Worm (Caenorhabditis elegans): Measurements from ENCODE around the gene egl-26.
"Not testable (repeated sequence)": the region's sequence is repeated elsewhere in the genome, so short reads cannot be mapped to it uniquely, and the experiment has no call there.

The egl-26 gene

DNA sequence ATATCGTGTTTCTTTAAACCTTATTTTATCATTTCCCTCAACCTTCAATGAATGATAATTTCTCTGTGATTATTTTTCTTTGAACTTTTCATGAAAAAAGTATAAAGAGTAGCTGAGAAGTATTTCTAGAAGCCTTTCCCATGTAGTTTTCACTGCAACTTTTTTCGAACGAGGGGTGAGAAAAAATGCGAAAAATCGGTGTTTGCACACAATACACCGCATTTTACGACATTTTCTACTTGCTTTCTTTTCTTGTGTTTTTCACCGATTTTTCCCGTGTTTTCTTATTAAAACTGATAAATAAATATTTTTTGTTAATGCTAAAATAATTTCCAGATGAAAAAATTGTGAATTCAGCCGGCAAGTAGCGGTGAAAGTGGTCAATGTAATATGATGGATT is 29.4 kb downstream of the egl-26 start, which contains the start of gene C50D2.10:
C50D2.10 (plus strand) TSS at position 245 of the 400 bp plus-strand sequence.
- TF ChIP-seq nhr-129 (tag; optimal IDR thresholded peaks at IDR 0.05); ama-1 (optimal IDR thresholded peaks at IDR 0.05); peb-1 (tag; optimal IDR thresholded peaks at IDR 0.05): not testable (repeated sequence)

DNA sequence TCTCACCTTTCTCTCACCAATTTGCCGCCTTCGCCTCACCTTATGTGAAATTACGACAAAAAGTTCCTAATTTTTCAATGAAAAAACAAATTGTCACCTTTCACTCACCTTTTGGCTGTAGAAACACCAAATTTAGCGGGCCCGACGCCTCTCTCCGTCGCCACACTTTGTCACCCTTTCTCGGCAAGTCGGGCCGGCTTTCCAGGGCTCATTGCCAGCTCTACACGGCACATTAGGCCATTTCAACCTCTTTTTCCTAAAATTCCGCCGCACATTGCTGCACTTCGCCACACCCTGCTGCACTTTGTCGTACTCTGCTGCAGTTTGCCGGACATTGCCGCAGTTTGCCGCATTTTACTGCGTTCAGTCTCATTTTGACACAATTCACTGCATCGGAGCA is 31.7 kb downstream of the egl-26 start:
- no peak for TF ChIP-seq sma-3 (GFP tag; optimal IDR thresholded peaks at IDR 0.05)

DNA sequence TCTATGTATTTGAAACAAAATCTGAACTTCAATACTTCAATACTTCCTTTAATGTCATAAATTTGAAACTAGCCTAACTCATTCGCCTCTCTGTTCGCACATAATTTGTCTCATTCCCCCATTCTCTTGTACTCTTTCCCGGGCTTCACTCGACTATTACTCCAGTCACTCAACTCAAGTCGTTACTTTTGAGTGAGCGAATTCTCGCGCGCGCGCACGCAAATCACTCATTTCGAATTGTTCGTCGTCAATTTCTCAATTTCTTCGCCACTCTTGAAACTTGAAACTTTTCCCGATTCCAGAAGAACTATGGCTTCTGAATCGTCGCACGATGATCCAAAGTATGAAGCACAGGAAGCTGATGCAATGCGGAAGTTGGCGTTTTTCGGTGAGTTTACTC is 34.8 kb downstream of the egl-26 start, which contains the start of gene col-68:
col-68 (plus strand) TSS at position 301 of the 400 bp plus-strand sequence.
- no peak for TF ChIP-seq ZK546.5 (tag; optimal IDR thresholded peaks at IDR 0.05)
- TF ChIP-seq nhr-11 (tag; optimal IDR thresholded peaks at IDR 0.05): no peak
- no peak for TF ChIP-seq lin-11 (tag; optimal IDR thresholded peaks at IDR 0.05)
- no peak for TF ChIP-seq lin-13 (GFP tag; optimal IDR thresholded peaks at IDR 0.05)
- no peak for TF ChIP-seq fos-1 (tag; optimal IDR thresholded peaks at IDR 0.05)
- TF ChIP-seq nhr-23 (tag; optimal IDR thresholded peaks at IDR 0.05): no peak
- no peak for TF ChIP-seq snpc-4 (tag; optimal IDR thresholded peaks at IDR 0.05)
- no peak for TF ChIP-seq nhr-129 (tag; optimal IDR thresholded peaks at IDR 0.05)

DNA sequence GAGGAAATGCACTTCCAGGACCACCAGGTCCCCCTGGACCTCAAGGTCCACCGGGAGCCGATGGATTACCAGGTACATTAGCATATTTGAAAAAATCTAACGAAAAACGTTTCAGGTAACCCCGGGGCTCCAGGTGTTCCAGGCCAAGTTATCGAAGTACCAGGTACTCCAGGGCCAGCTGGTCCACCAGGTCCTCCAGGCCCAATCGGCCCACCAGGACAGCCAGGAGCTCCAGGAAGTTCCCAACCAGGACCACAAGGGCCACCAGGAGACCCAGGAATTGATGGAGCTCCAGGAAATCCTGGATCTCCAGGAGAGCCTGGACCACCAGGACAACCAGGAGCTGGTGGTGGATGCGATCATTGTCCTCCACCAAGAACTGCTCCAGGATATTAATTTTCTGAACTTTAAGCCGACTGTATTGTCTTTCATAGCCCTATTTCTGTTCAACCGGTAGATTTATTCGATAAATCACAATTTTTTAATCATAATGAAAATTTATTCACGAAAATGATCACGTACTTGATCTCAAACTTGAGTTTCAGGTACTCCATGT is 36.0 kb downstream of the egl-26 start:
- TF ChIP-seq crh-2 (tag; optimal IDR thresholded peaks at IDR 0.05) (no peak), aly-2 (tag; optimal IDR thresholded peaks at IDR 0.05) (no peak), unc-39 (tag; optimal IDR thresholded peaks at IDR 0.05) (no peak), zag-1 (tag; optimal IDR thresholded peaks at IDR 0.05) (no peak), nhr-129 (tag; optimal IDR thresholded peaks at IDR 0.05) (no peak), nhr-77 (tag; optimal IDR thresholded peaks at IDR 0.05) (no peak), ztf-11 (tag; optimal IDR thresholded peaks at IDR 0.05) (no peak), dmd-4 (tag; optimal IDR thresholded peaks at IDR 0.05) (no peak), nhr-6 (tag; optimal IDR thresholded peaks at IDR 0.05) (no peak), nhr-10 (tag; optimal IDR thresholded peaks at IDR 0.05) (no peak), Y55F3AM.14 (GFP tag; optimal IDR thresholded peaks at IDR 0.05) (no peak), elt-1 (tag; optimal IDR thresholded peaks at IDR 0.05) (no peak)

DNA sequence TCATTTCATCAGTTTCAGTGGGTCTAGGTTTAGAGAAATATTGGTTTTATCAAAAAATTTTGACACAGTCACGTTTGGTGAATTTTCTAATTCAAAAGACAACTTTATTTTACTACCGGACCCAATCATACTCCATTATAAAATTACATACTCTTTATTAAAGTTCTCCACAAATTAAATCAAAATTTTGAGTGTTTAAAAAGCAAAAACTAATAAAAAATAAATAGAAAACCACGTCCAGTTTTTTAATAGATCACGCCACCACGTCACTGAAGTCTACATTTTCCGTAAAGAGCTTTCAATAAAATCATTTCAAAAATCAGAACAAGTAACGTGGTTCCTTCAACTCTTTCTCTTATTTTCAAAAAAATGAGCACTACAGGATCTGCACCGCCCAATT is 36.4 kb downstream of the egl-26 start, which contains the start of gene txt-1:
txt-1 (plus strand) TSS at position 301 of the 400 bp plus-strand sequence.
- TF ChIP-seq Y55F3AM.14 (GFP tag; optimal IDR thresholded peaks at IDR 0.05): no peak
- no peak for TF ChIP-seq snpc-4 (tag; optimal IDR thresholded peaks at IDR 0.05)
- no peak for TF ChIP-seq ztf-4 (tag; optimal IDR thresholded peaks at IDR 0.05)
- no peak for TF ChIP-seq F13H6.1 (tag; optimal IDR thresholded peaks at IDR 0.05)
- no peak for TF ChIP-seq C34F6.9 (tag; optimal IDR thresholded peaks at IDR 0.05)
- TF ChIP-seq nhr-237 (tag; optimal IDR thresholded peaks at IDR 0.05): no peak
- TF ChIP-seq lin-39 (tag; optimal IDR thresholded peaks at IDR 0.05): no peak
- TF ChIP-seq ztf-11 (tag; optimal IDR thresholded peaks at IDR 0.05): no peak
- no peak for TF ChIP-seq mdl-1 (tag; optimal IDR thresholded peaks at IDR 0.05)

DNA sequence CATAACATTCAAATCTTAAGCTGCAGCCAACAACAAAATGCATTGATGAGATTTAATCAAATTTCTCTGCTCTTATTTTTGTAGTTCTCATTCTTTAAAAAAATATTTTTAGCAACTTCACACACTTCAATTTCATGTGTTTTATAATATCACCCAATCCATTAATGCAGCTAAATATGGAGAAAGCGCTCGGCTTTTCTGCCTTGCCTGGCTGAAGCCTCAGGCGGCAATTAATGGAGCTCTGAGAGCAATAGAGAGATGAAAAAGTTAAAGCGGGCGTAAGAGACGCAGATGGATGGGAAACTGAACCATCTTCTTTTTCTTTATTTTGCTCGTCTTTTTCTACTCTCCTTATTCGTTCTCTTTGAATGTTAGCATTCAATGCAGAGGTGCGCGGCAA is 38.2 kb downstream of the egl-26 start:
- TF ChIP-seq ztf-4 (tag; optimal IDR thresholded peaks at IDR 0.05): no peak
- no peak for TF ChIP-seq mbf-1 (tag; optimal IDR thresholded peaks at IDR 0.05)
- TF ChIP-seq ama-1 (optimal IDR thresholded peaks at IDR 0.05): no peak
- no peak for TF ChIP-seq unc-62 (GFP tag; optimal IDR thresholded peaks at IDR 0.05)
- TF ChIP-seq gmeb-1 (tag; optimal IDR thresholded peaks at IDR 0.05): no peak
- no peak for TF ChIP-seq unc-55 (GFP tag; optimal IDR thresholded peaks at IDR 0.05)
- no peak for TF ChIP-seq nhr-12 (tag; optimal IDR thresholded peaks at IDR 0.05)
- no peak for TF ChIP-seq sma-9 (GFP tag; optimal IDR thresholded peaks at IDR 0.05)
- TF ChIP-seq sma-9 (tag; optimal IDR thresholded peaks at IDR 0.05): no peak
- TF ChIP-seq nhr-23 (tag; optimal IDR thresholded peaks at IDR 0.05): no peak
- no peak for TF ChIP-seq nhr-21 (tag; optimal IDR thresholded peaks at IDR 0.05)
- TF ChIP-seq aly-2 (tag; optimal IDR thresholded peaks at IDR 0.05): no peak
- no peak for TF ChIP-seq egl-27 (tag; optimal IDR thresholded peaks at IDR 0.05)
- no peak for TF ChIP-seq ztf-11 (tag; optimal IDR thresholded peaks at IDR 0.05)
- no peak for TF ChIP-seq lin-11 (tag; optimal IDR thresholded peaks at IDR 0.05)
- TF ChIP-seq lsy-2 (tag; optimal IDR thresholded peaks at IDR 0.05): no peak
